Fruit fly (Drosophila melanogaster) whole organism, embryonic: ENCODE measurements around the gene CG31525.

ENCODE experiments used
- CG10979 ChIP-seq: fragments of 200-800 bp; sonication (Bioruptor generic); optimal IDR thresholded peaks from 2 replicates; lab custom pipeline; 2018; ENCODE audit warnings: missing biosample characterization, mild to moderate bottlenecking, missing genetic modification characterization, moderate library complexity
- CG12104 ChIP-seq: fragments of 200-800 bp; sonication (Bioruptor generic); optimal IDR thresholded peaks from 3 replicates; lab custom pipeline; 2016; ENCODE audit warnings: missing biosample characterization, missing genetic modification characterization
- CG4730 ChIP-seq: fragments of 200-800 bp; sonication (Bioruptor generic); IDR thresholded peaks from 2 replicates; pipeline ENCODE4 v1.3.6; 2022; ENCODE audit warnings: missing biosample characterization, missing genetic modification characterization
- CG4854 ChIP-seq: fragments of 200-800 bp; sonication (Bioruptor generic); optimal IDR thresholded peaks from 2 replicates; lab custom pipeline; 2016; ENCODE audit warnings: missing biosample characterization, missing genetic modification characterization, inconsistent platforms
- Xbp1 ChIP-seq: fragments of 200-800 bp; sonication (Bioruptor generic); optimal IDR thresholded peaks from 3 replicates; lab custom pipeline; 2016; ENCODE audit warnings: missing biosample characterization, mild to moderate bottlenecking, missing genetic modification characterization
- fd102C ChIP-seq: fragments of 200-800 bp; sonication (Bioruptor generic); optimal IDR thresholded peaks from 2 replicates; lab custom pipeline; 2018; ENCODE audit warnings: missing biosample characterization, mild to moderate bottlenecking, missing genetic modification characterization, moderate library complexity
- fu2 ChIP-seq: fragments of 200-800 bp; sonication (Bioruptor generic); optimal IDR thresholded peaks from 2 replicates; lab custom pipeline; 2016; ENCODE audit warnings: missing biosample characterization, missing genetic modification characterization
- sqz ChIP-seq: fragments of 200-800 bp; sonication (Bioruptor generic); optimal IDR thresholded peaks from 3 replicates; lab custom pipeline; 2018; ENCODE audit warnings: missing biosample characterization, mild to moderate bottlenecking, missing genetic modification characterization

dm6 chr3R:4472694-4472975 lies 45.8 kb downstream of the CG31525 start:
- no peak for TF ChIP-seq sqz (GFP tag; lab: Kevin White, UChicago)
- TF ChIP-seq fd102C: no peak
- no peak for TF ChIP-seq fu2 (GFP tag; lab: Kevin White, UChicago)
- no peak for TF ChIP-seq CG4730 (GFP tag; lab: Robert Waterston, UW)
- no peak for TF ChIP-seq CG12104 (GFP tag; lab: Kevin White, UChicago)
- no peak for TF ChIP-seq Xbp1
- TF ChIP-seq CG4854 (GFP tag; lab: Kevin White, UChicago): no peak
- TF ChIP-seq CG10979 (tag; lab: Kevin White, UChicago): no peak
